Fruit fly (Drosophila melanogaster): ENCODE data around the gene CG7202.

DNA sequence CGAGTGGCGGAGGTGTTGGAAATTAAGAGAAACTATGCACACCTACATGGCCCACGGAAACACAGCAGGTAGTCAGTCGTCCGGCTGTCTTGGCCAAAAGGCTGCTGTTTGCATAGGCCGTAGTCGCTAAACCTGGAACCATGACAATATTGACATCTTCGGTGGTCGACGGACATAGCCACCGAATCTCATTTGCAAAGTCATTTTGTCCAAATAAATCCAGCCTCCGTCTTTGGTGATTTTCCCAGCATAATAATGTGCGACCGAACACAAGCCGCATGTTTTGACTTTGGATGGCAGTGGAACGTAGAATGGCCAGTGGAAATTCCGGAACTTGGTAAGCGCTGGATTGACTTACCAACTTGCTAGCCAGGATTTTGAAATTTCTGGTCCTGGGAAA, 43.2 kb downstream of the CG7202 start:
- TF ChIP-seq Pif1B (GFP tag; optimal IDR thresholded peaks at IDR 0.05) (no peak), EcR (GFP tag; optimal IDR thresholded peaks at IDR 0.05) (no peak), rn (GFP tag; IDR thresholded peaks at IDR 0.05) (no peak), CG13204 (GFP tag; optimal IDR thresholded peaks at IDR 0.05) (no peak), CG8301 (tag; optimal IDR thresholded peaks at IDR 0.05) (no peak)

Measured in whole organism, pupa.